Fruit fly (Drosophila melanogaster) whole organism, embryonic: ENCODE data around the gene CG7367.
A peak's percentile ranks its signal among the peaks of the same experiment; 100 is the strongest.

ENCODE experiments used
- Awh ChIP-seq: fragments of 200-800 bp; sonication (Bioruptor generic); IDR thresholded peaks from 2 replicates; pipeline ENCODE4, ENCODE4 v1.3.6; 2022; ENCODE audit warnings: missing biosample characterization, missing genetic modification characterization
- CG11560 ChIP-seq: fragments of 200-800 bp; sonication (Bioruptor generic); IDR thresholded peaks from 3 replicates; pipeline ENCODE4 v1.3.6; 2022; ENCODE audit warnings: missing biosample characterization, missing genetic modification characterization
- CG12104 ChIP-seq: fragments of 200-800 bp; sonication (Bioruptor generic); optimal IDR thresholded peaks from 3 replicates; lab custom pipeline; 2016; ENCODE audit warnings: missing biosample characterization, missing genetic modification characterization
- CG12219 ChIP-seq: fragments of 200-800 bp; sonication (Bioruptor generic); optimal IDR thresholded peaks from 3 replicates; lab custom pipeline; 2018; ENCODE audit warnings: missing biosample characterization, mild to moderate bottlenecking, missing genetic modification characterization
- CG12659 ChIP-seq: fragments of 200-800 bp; sonication (Bioruptor generic); optimal IDR thresholded peaks from 3 replicates; lab custom pipeline; 2017; ENCODE audit warnings: mild to moderate bottlenecking, missing biosample characterization, missing genetic modification reagents, missing genetic modification characterization
- CG13287 ChIP-seq: fragments of 200-800 bp; sonication (Bioruptor generic); IDR thresholded peaks from 2 replicates; pipeline ENCODE4 v1.3.6; 2022; ENCODE audit warnings: missing biosample characterization, missing genetic modification characterization; ENCODE audit not compliant: partially characterized antibody
- CG13624 ChIP-seq: fragments of 200-800 bp; sonication (Bioruptor generic); optimal IDR thresholded peaks from 2 replicates; lab custom pipeline; 2016; ENCODE audit warnings: missing biosample characterization, missing genetic modification characterization
- CG14014 ChIP-seq: fragments of 200-800 bp; sonication (Bioruptor generic); IDR thresholded peaks from 2 replicates; pipeline ENCODE4 v1.3.6; 2022; ENCODE audit warnings: missing biosample characterization, missing genetic modification characterization
- CG14710 ChIP-seq: fragments of 200-800 bp; sonication (Bioruptor generic); optimal IDR thresholded peaks from 3 replicates; lab custom pipeline; 2019; ENCODE audit warnings: missing biosample characterization, mild to moderate bottlenecking, missing genetic modification characterization, moderate library complexity
- CG15514 ChIP-seq: fragments of 200-800 bp; sonication (Bioruptor generic); optimal IDR thresholded peaks from 3 replicates; lab custom pipeline; 2017; ENCODE audit warnings: missing biosample characterization, missing genetic modification characterization, mild to moderate bottlenecking, moderate library complexity, missing genetic modification reagents
- CG1832 ChIP-seq: fragments of 200-800 bp; sonication (Bioruptor generic); optimal IDR thresholded peaks from 2 replicates; lab custom pipeline; 2017; ENCODE audit warnings: missing biosample characterization, mild to moderate bottlenecking, missing genetic modification characterization, inconsistent platforms
- CG31388 ChIP-seq: fragments of 200-800 bp; sonication (Bioruptor generic); optimal IDR thresholded peaks from 2 replicates; lab custom pipeline; 2016; ENCODE audit warnings: missing biosample characterization, missing genetic modification characterization
- CG32767 ChIP-seq: fragments of 200-800 bp; sonication (Bioruptor generic); IDR thresholded peaks from 2 replicates; pipeline ENCODE4 v1.3.6; 2022; ENCODE audit warnings: missing biosample characterization, missing genetic modification characterization
- CG3281 ChIP-seq: fragments of 200-800 bp; sonication (Bioruptor generic); optimal IDR thresholded peaks from 3 replicates; lab custom pipeline; 2017; ENCODE audit warnings: missing biosample characterization, mild to moderate bottlenecking, missing genetic modification characterization
- CG4328 ChIP-seq: fragments of 200-800 bp; sonication (Bioruptor generic); optimal IDR thresholded peaks from 3 replicates; lab custom pipeline; 2017; ENCODE audit warnings: missing biosample characterization, missing genetic modification reagents, missing genetic modification characterization
- CG6654 ChIP-seq: fragments of 200-800 bp; sonication (Bioruptor generic); optimal IDR thresholded peaks from 2 replicates; lab custom pipeline; 2017; ENCODE audit warnings: missing biosample characterization, mild to moderate bottlenecking, missing genetic modification characterization
- CG8765 ChIP-seq: fragments of 200-800 bp; sonication (Bioruptor generic); IDR thresholded peaks from 2 replicates; pipeline ENCODE4 v1.3.6; 2022; ENCODE audit warnings: missing biosample characterization, missing genetic modification characterization
- CG8944 ChIP-seq: fragments of 200-800 bp; sonication (Bioruptor generic); optimal IDR thresholded peaks from 3 replicates; lab custom pipeline; 2016; ENCODE audit warnings: missing biosample characterization, missing genetic modification characterization
- CG9215 ChIP-seq: fragments of 200-800 bp; sonication (Bioruptor generic); IDR thresholded peaks from 2 replicates; pipeline ENCODE4 v1.3.6; 2022; ENCODE audit warnings: missing biosample characterization, missing genetic modification characterization
- CG9932 ChIP-seq: fragments of 200-800 bp; sonication (Bioruptor generic); IDR thresholded peaks from 2 replicates; pipeline ENCODE4 v1.3.6; 2022; ENCODE audit warnings: missing biosample characterization, missing genetic modification characterization
- Chrac-16 ChIP-seq: fragments of 200-800 bp; sonication (Bioruptor generic); optimal IDR thresholded peaks from 3 replicates; lab custom pipeline; 2016; ENCODE audit warnings: missing biosample characterization, missing genetic modification characterization
- CoRest ChIP-seq: fragments of 200-800 bp; sonication (Bioruptor generic); optimal IDR thresholded peaks from 3 replicates; lab custom pipeline; 2018; ENCODE audit warnings: missing biosample characterization, mild to moderate bottlenecking, missing genetic modification characterization, moderate library complexity
- Drgx ChIP-seq: fragments of 200-800 bp; sonication (Bioruptor generic); IDR thresholded peaks from 2 replicates; pipeline ENCODE4 v1.3.6; 2022; ENCODE audit warnings: missing biosample characterization, missing genetic modification characterization
- Fer2 ChIP-seq: fragments of 200-800 bp; sonication (Bioruptor generic); optimal IDR thresholded peaks from 2 replicates; lab custom pipeline; 2018; ENCODE audit warnings: missing biosample characterization, mild to moderate bottlenecking, missing genetic modification characterization, moderate library complexity
- Fer3 ChIP-seq: fragments of 200-800 bp; sonication (Bioruptor generic); optimal IDR thresholded peaks from 2 replicates; lab custom pipeline; 2018; ENCODE audit warnings: missing biosample characterization, mild to moderate bottlenecking, missing genetic modification characterization, moderate library complexity
- HLH54F ChIP-seq: fragments of 200-800 bp; sonication (Bioruptor generic); optimal IDR thresholded peaks from 3 replicates; lab custom pipeline; 2016; ENCODE audit warnings: missing biosample characterization, missing genetic modification characterization
- Hmr ChIP-seq: fragments of 200-800 bp; sonication (Bioruptor generic); optimal IDR thresholded peaks from 3 replicates; lab custom pipeline; 2017; ENCODE audit warnings: mild to moderate bottlenecking, missing biosample characterization, missing genetic modification reagents, missing genetic modification characterization
- Hr51 ChIP-seq, 2 experiments: fragments of 200-800 bp; sonication (Bioruptor generic); optimal IDR thresholded peaks; 2 replicates in 1 of 2; 3 replicates in 1 of 2; lab custom pipeline; 2016 to 2018; ENCODE audit warnings: missing biosample characterization in 2 of 2, missing genetic modification characterization in 2 of 2, mild to moderate bottlenecking in 1 of 2, moderate library complexity in 1 of 2
- Med ChIP-seq: fragments of 200-800 bp; sonication (Bioruptor generic); peaks from one replicate; lab custom pipeline; 2016; ENCODE audit warnings: missing biosample characterization, missing genetic modification characterization, mild to moderate bottlenecking, inconsistent platforms, moderate library complexity
- PHDP ChIP-seq: fragments of 200-800 bp; sonication (Bioruptor generic); optimal IDR thresholded peaks from 3 replicates; lab custom pipeline; 2018; ENCODE audit warnings: missing biosample characterization, mild to moderate bottlenecking, missing genetic modification characterization, moderate library complexity
- Ptx1 ChIP-seq: fragments of 200-800 bp; sonication (Bioruptor generic); IDR thresholded peaks from 2 replicates; pipeline ENCODE4 v1.3.6; 2022; ENCODE audit warnings: missing biosample characterization, missing genetic modification characterization
- Tbp ChIP-seq: fragments of >200 bp; optimal IDR thresholded peaks from 2 replicates; lab custom pipeline; 2018; ENCODE audit warnings: missing biosample characterization, missing genetic modification characterization
- al ChIP-seq: fragments of 200-800 bp; sonication (Bioruptor generic); IDR thresholded peaks from 2 replicates; pipeline ENCODE4 v1.3.6; 2022; ENCODE audit warnings: missing biosample characterization, missing genetic modification characterization
- btn ChIP-seq: fragments of 200-800 bp; sonication (Bioruptor generic); optimal IDR thresholded peaks from 2 replicates; lab custom pipeline; 2016; ENCODE audit warnings: missing biosample characterization, missing genetic modification characterization
- cas ChIP-seq: fragments of 200-800 bp; sonication (Bioruptor generic); IDR thresholded peaks from 2 replicates; pipeline ENCODE4 v1.3.6; 2022; ENCODE audit warnings: missing biosample characterization, missing genetic modification characterization
- caup ChIP-seq: fragments of 200-800 bp; sonication (Bioruptor generic); optimal IDR thresholded peaks from 3 replicates; lab custom pipeline; 2017; ENCODE audit warnings: missing biosample characterization, mild to moderate bottlenecking, missing genetic modification characterization, moderate library complexity; ENCODE audit not compliant: severe bottlenecking
- chn ChIP-seq: fragments of 200-800 bp; sonication (Bioruptor generic); optimal IDR thresholded peaks from 2 replicates; lab custom pipeline; 2016; ENCODE audit warnings: missing biosample characterization, missing genetic modification characterization
- ci ChIP-seq: fragments of 200-800 bp; sonication (Bioruptor generic); IDR thresholded peaks from 3 replicates; pipeline ENCODE4 v1.3.6; 2022; ENCODE audit warnings: missing biosample characterization, missing genetic modification characterization
- danr ChIP-seq: fragments of 200-800 bp; sonication (Bioruptor generic); IDR thresholded peaks from 2 replicates; pipeline ENCODE4 v1.3.6; 2022; ENCODE audit warnings: missing biosample characterization, missing genetic modification characterization
- dimm ChIP-seq: fragments of 200-800 bp; sonication (Bioruptor generic); IDR thresholded peaks from 2 replicates; pipeline ENCODE4 v1.3.6; 2022; ENCODE audit warnings: missing biosample characterization, missing genetic modification characterization
- fd3F ChIP-seq: fragments of 200-800 bp; sonication (Bioruptor generic); optimal IDR thresholded peaks from 2 replicates; lab custom pipeline; 2018; ENCODE audit warnings: missing biosample characterization, mild to moderate bottlenecking, missing genetic modification characterization, moderate library complexity
- gce ChIP-seq: fragments of 200-800 bp; sonication (Bioruptor generic); IDR thresholded peaks from 3 replicates; pipeline ENCODE4 v1.3.6; 2022; ENCODE audit warnings: missing biosample characterization, missing genetic modification characterization
- gem ChIP-seq: fragments of 200-800 bp; sonication (Bioruptor generic); optimal IDR thresholded peaks from 2 replicates; lab custom pipeline; 2019; ENCODE audit warnings: missing biosample characterization, mild to moderate bottlenecking, missing genetic modification characterization, moderate library complexity
- lmd ChIP-seq: fragments of 200-800 bp; sonication (Bioruptor generic); IDR thresholded peaks from 2 replicates; pipeline ENCODE4 v1.3.6; 2022; ENCODE audit warnings: missing biosample characterization, missing genetic modification characterization
- luna ChIP-seq: fragments of 200-800 bp; sonication (Bioruptor generic); optimal IDR thresholded peaks from 2 replicates; lab custom pipeline; 2016; ENCODE audit warnings: missing biosample characterization, missing genetic modification characterization
- pan ChIP-seq, 4 experiments: fragments of >200 bp in 3 of 4; fragments of 200-800 bp in 1 of 4; sonication (Bioruptor generic) in 1 of 4; optimal IDR thresholded peaks in 3 of 4; IDR thresholded peaks in 1 of 4; 2 replicates each; pipeline versions ENCODE4 v1.3.6 to Lab custom; 2017 to 2022; ENCODE audit warnings: missing biosample characterization in 2 of 4, missing genetic modification characterization in 2 of 4, mixed read lengths in 1 of 4
- row ChIP-seq: fragments of 200-800 bp; sonication (Bioruptor generic); IDR thresholded peaks from 3 replicates; pipeline ENCODE4 v1.3.6; 2022; ENCODE audit warnings: missing biosample characterization, missing genetic modification characterization
- slbo ChIP-seq: fragments of 200-800 bp; sonication (Bioruptor generic); IDR thresholded peaks from 2 replicates; pipeline ENCODE4 v1.3.6; 2022; ENCODE audit warnings: missing biosample characterization, missing genetic modification characterization
- tio ChIP-seq: fragments of 200-800 bp; sonication (Bioruptor generic); optimal IDR thresholded peaks from 2 replicates; lab custom pipeline; 2017; ENCODE audit warnings: missing biosample characterization, missing genetic modification characterization, inconsistent platforms
- zf30C ChIP-seq: fragments of 200-800 bp; sonication (Bioruptor generic); optimal IDR thresholded peaks from 3 replicates; lab custom pipeline; 2018; ENCODE audit warnings: missing biosample characterization, mild to moderate bottlenecking, missing genetic modification characterization

Gene CG7367

dm6 chr2L:7991951-7992350 lies 47.6 kb downstream of the CG7367 start (continued):
- no peak for TF ChIP-seq gce (GFP tag; lab: Robert Waterston, UW)
- no peak for TF ChIP-seq al
- TF ChIP-seq CoRest (tag; lab: Kevin White, UChicago) = peak; percentile 10
- no peak for TF ChIP-seq Drgx (GFP tag; lab: Robert Waterston, UW)
- TF ChIP-seq Fer3 = peak; percentile 40
- peak; percentile 17 for TF ChIP-seq CG15514 (GFP tag; lab: Kevin White, UChicago)
- 0 out of 3 replicates have a peak, but pooled peaks have one; percentile 18 for TF ChIP-seq CG11560 (tag; lab: Robert Waterston, UW)
- TF ChIP-seq danr (GFP tag; lab: Robert Waterston, UW) = no peak
- no peak for TF ChIP-seq CG9215 (GFP tag; lab: Robert Waterston, UW)
- TF ChIP-seq pan (optimal IDR thresholded peaks at IDR 0.05; lab: Kevin White, UChicago) = no peak
- TF ChIP-seq pan (GFP tag; optimal IDR thresholded peaks at IDR 0.05 in 1 of 2, IDR thresholded peaks at IDR 0.05 in 1 of 2) = peak in 1 of 2 experiments; percentile 42
- no peak for TF ChIP-seq CG1832
- TF ChIP-seq fd3F (GFP tag; lab: Kevin White, UChicago) = no peak
- no peak for TF ChIP-seq cas (GFP tag; lab: Robert Waterston, UW)
- no peak for TF ChIP-seq CG13287 (GFP tag; lab: Robert Waterston, UW)
- TF ChIP-seq CG9932 (GFP tag; lab: Robert Waterston, UW) = peak; percentile 15; the same call in 1 of the 2 replicates
- TF ChIP-seq lmd (GFP tag; lab: Robert Waterston, UW) = 0 out of 2 replicates have a peak, but pooled peaks have one; percentile 29
- no peak for TF ChIP-seq btn (GFP tag; lab: Kevin White, UChicago)
- TF ChIP-seq CG4328 (GFP tag; lab: Kevin White, UChicago) = no peak
- no peak for TF ChIP-seq CG8944 (GFP tag; lab: Kevin White, UChicago)
- TF ChIP-seq CG31388 = no peak
- TF ChIP-seq CG14014 = no peak
- no peak for TF ChIP-seq ci (GFP tag; lab: Robert Waterston, UW)
- TF ChIP-seq Ptx1 = peak; percentile 50; the same call in 1 of the 2 replicates
- peak; percentile 16 for TF ChIP-seq Hmr (GFP tag; lab: Kevin White, UChicago)
- TF ChIP-seq tio (GFP tag; lab: Kevin White, UChicago) = peak; percentile 0
- peak; percentile 39 for TF ChIP-seq Med (GFP tag; lab: Kevin White, UChicago)
- no peak for TF ChIP-seq Awh
- no peak for TF ChIP-seq CG14710 (tag; lab: Kevin White, UChicago)
- TF ChIP-seq Fer2 (tag; lab: Kevin White, UChicago) = no peak
- peak; percentile 66 for TF ChIP-seq gem (tag; lab: Kevin White, UChicago)
- TF ChIP-seq slbo (GFP tag; lab: Robert Waterston, UW) = peak; percentile 55; the same call in 1 of the 2 replicates
- TF ChIP-seq CG12659 (GFP tag; lab: Kevin White, UChicago) = peak; percentile 18
- no peak for TF ChIP-seq HLH54F (GFP tag; lab: Kevin White, UChicago)
- no peak for TF ChIP-seq chn (GFP tag; lab: Kevin White, UChicago)
- peak in 1 of 2 experiments; percentile 38 for TF ChIP-seq Hr51 (GFP tag; optimal IDR thresholded peaks at IDR 0.05; lab: Kevin White, UChicago)
- no peak for TF ChIP-seq caup
- TF ChIP-seq CG8765 (GFP tag; lab: Robert Waterston, UW) = no peak
- peak; percentile 32 for TF ChIP-seq Chrac-16 (GFP tag; lab: Kevin White, UChicago)
- TF ChIP-seq row (GFP tag; lab: Robert Waterston, UW) = peak; percentile 57; the same call in 2 of the 3 replicates
- no peak for TF ChIP-seq CG6654 (GFP tag; lab: Kevin White, UChicago)
- TF ChIP-seq CG13624 (GFP tag; lab: Kevin White, UChicago) = no peak
- TF ChIP-seq CG32767 (GFP tag; lab: Robert Waterston, UW) = no peak
- TF ChIP-seq dimm (GFP tag; lab: Robert Waterston, UW) = no peak
- TF ChIP-seq CG3281 (GFP tag; lab: Kevin White, UChicago) = peak; percentile 23
- TF ChIP-seq CG12219 (GFP tag; lab: Kevin White, UChicago) = peak; percentile 9
- TF ChIP-seq Tbp (GFP tag; lab: Kevin White, UChicago) = no peak
- peak; percentile 36 for TF ChIP-seq PHDP
- no peak for TF ChIP-seq luna (GFP tag; lab: Kevin White, UChicago)
- TF ChIP-seq CG12104 (GFP tag; lab: Kevin White, UChicago) = no peak
- TF ChIP-seq zf30C (GFP tag; lab: Kevin White, UChicago) = no peak
